Worm (Caenorhabditis elegans) whole organism, L3 larva: ENCODE results near the gene dod-17.

ENCODE experiments used
- ZK546.5 ChIP-seq: sonication (generic microtip); optimal IDR thresholded peaks from 2 replicates; lab custom pipeline; 2017; ENCODE audit warnings: missing biosample characterization, missing genetic modification characterization
- ama-1 ChIP-seq: fragments of 150-350 bp; optimal IDR thresholded peaks from 2 replicates; lab custom pipeline; 2018
- ceh-16 ChIP-seq: sonication (generic microtip); optimal IDR thresholded peaks from 2 replicates; lab custom pipeline; 2017; ENCODE audit warnings: missing biosample characterization, missing genetic modification characterization
- ceh-28 ChIP-seq: fragments of 150-350 bp; optimal IDR thresholded peaks from 2 replicates; lab custom pipeline; 2014; ENCODE audit warnings: missing biosample characterization, missing genetic modification reagents, missing genetic modification characterization
- ceh-82 ChIP-seq: fragments of 150-350 bp; optimal IDR thresholded peaks from 2 replicates; lab custom pipeline; 2014; ENCODE audit warnings: missing biosample characterization, missing genetic modification characterization
- egl-27 ChIP-seq: sonication (generic microtip); optimal IDR thresholded peaks from 4 replicates; lab custom pipeline; 2017; ENCODE audit warnings: missing biosample characterization, missing genetic modification reagents, missing genetic modification characterization
- egl-5 ChIP-seq: fragments of 150-350 bp; optimal IDR thresholded peaks from 2 replicates; lab custom pipeline; 2017; ENCODE audit warnings: missing biosample characterization, missing genetic modification reagents, missing genetic modification characterization, inconsistent platforms
- elt-1 ChIP-seq: fragments of 150-350 bp; optimal IDR thresholded peaks from 2 replicates; lab custom pipeline; 2014; ENCODE audit warnings: missing biosample characterization, missing genetic modification characterization
- elt-2 ChIP-seq: sonication (generic microtip); optimal IDR thresholded peaks from 2 replicates; lab custom pipeline; 2016; ENCODE audit warnings: missing genetic modification reagents, mild to moderate bottlenecking, missing genetic modification characterization, missing compliant biosample characterization
- eor-1 ChIP-seq, 2 experiments: fragments of 150-350 bp; optimal IDR thresholded peaks; 2 replicates each; lab custom pipeline; 2014 to 2018; ENCODE audit warnings: missing biosample characterization in 2 of 2, missing genetic modification characterization in 2 of 2
- fkh-10 ChIP-seq: sonication (generic microtip); optimal IDR thresholded peaks from 2 replicates; lab custom pipeline; 2017; ENCODE audit warnings: missing biosample characterization, missing genetic modification reagents, missing genetic modification characterization
- fkh-2 ChIP-seq: fragments of 150-350 bp; optimal IDR thresholded peaks from 2 replicates; lab custom pipeline; 2014; ENCODE audit warnings: missing biosample characterization, missing genetic modification reagents, missing genetic modification characterization
- fos-1 ChIP-seq: fragments of 150-350 bp; optimal IDR thresholded peaks from 2 replicates; lab custom pipeline; 2014; ENCODE audit warnings: missing biosample characterization, missing genetic modification characterization
- jun-1 ChIP-seq: fragments of 150-350 bp; optimal IDR thresholded peaks from 2 replicates; lab custom pipeline; 2014; ENCODE audit warnings: missing biosample characterization, missing genetic modification reagents, missing genetic modification characterization
- lin-15B ChIP-seq: fragments of 150-350 bp; optimal IDR thresholded peaks from 2 replicates; lab custom pipeline; 2014; ENCODE audit warnings: missing biosample characterization, missing genetic modification characterization
- lsy-12 ChIP-seq: sonication (generic microtip); optimal IDR thresholded peaks from 2 replicates; lab custom pipeline; 2016; ENCODE audit warnings: mild to moderate bottlenecking, missing genetic modification characterization, missing compliant biosample characterization
- mml-1 ChIP-seq: fragments of 150-350 bp; sonication (generic microtip); optimal IDR thresholded peaks from 3 replicates; lab custom pipeline; 2014; ENCODE audit warnings: missing biosample characterization, missing genetic modification characterization
- nhr-11 ChIP-seq: fragments of 150-350 bp; optimal IDR thresholded peaks from 2 replicates; lab custom pipeline; 2014; ENCODE audit warnings: missing biosample characterization, missing genetic modification characterization
- nhr-12 ChIP-seq: fragments of 150-350 bp; optimal IDR thresholded peaks from 2 replicates; lab custom pipeline; 2014; ENCODE audit warnings: missing biosample characterization, missing genetic modification characterization
- nhr-23 ChIP-seq: fragments of 150-350 bp; optimal IDR thresholded peaks from 2 replicates; lab custom pipeline; 2014; ENCODE audit warnings: missing biosample characterization, missing genetic modification reagents, missing genetic modification characterization
- nhr-237 ChIP-seq: fragments of 150-350 bp; optimal IDR thresholded peaks from 2 replicates; lab custom pipeline; 2014; ENCODE audit warnings: missing biosample characterization, missing genetic modification characterization
- nhr-25 ChIP-seq: sonication (generic microtip); optimal IDR thresholded peaks from 2 replicates; lab custom pipeline; 2017; ENCODE audit warnings: missing biosample characterization, missing genetic modification characterization
- nhr-28 ChIP-seq: fragments of 150-350 bp; optimal IDR thresholded peaks from 2 replicates; lab custom pipeline; 2014; ENCODE audit warnings: missing biosample characterization, missing genetic modification characterization
- nhr-77 ChIP-seq: fragments of 150-350 bp; optimal IDR thresholded peaks from 2 replicates; lab custom pipeline; 2014; ENCODE audit warnings: missing biosample characterization, missing genetic modification characterization
- pqm-1 ChIP-seq: fragments of 150-350 bp; optimal IDR thresholded peaks from 2 replicates; lab custom pipeline; 2017; ENCODE audit warnings: missing biosample characterization, missing genetic modification characterization, inconsistent platforms
- sea-2 ChIP-seq: fragments of 150-350 bp; sonication (generic microtip); optimal IDR thresholded peaks from 4 replicates; lab custom pipeline; 2014; ENCODE audit warnings: missing biosample characterization, missing genetic modification reagents, missing genetic modification characterization
- skn-1 ChIP-seq: fragments of 150-350 bp; optimal IDR thresholded peaks from 2 replicates; lab custom pipeline; 2014; ENCODE audit warnings: missing biosample characterization, missing genetic modification characterization
- unc-62 ChIP-seq: fragments of 150-350 bp; sonication (generic microtip); optimal IDR thresholded peaks from 4 replicates; lab custom pipeline; 2014; ENCODE audit warnings: missing biosample characterization, missing genetic modification reagents, missing genetic modification characterization
- zag-1 ChIP-seq: fragments of 150-350 bp; optimal IDR thresholded peaks from 2 replicates; lab custom pipeline; 2014; ENCODE audit warnings: missing biosample characterization, missing genetic modification characterization
- ztf-11 ChIP-seq: fragments of 150-350 bp; optimal IDR thresholded peaks from 2 replicates; lab custom pipeline; 2014; ENCODE audit warnings: missing biosample characterization, missing genetic modification characterization

The dod-17 gene

ce11 chrIV:12969141-12969540, 7.0 kb upstream of the dod-17 start, which contains the start of gene F55G11.2:
TSS of gene F55G11.2 (minus strand) at chrIV:12969289.
- TF ChIP-seq zag-1 (tag; lab: Kevin White, UChicago) (no peak), elt-2 (tag; lab: Kevin White, UChicago) (peak; percentile 76)

- TF ChIP-seq elt-2 (tag; lab: Kevin White, UChicago) (peak; percentile 78), jun-1 (no peak)
- TF ChIP-seq, all 47 proteins: peak for 1
Measured at ce11 chrIV:12971994-12972520, 4.0 kb upstream of the dod-17 start.

- TF ChIP-seq zag-1 (tag; lab: Kevin White, UChicago) (no peak), nhr-28 (tag; lab: Kevin White, UChicago) (no peak), ZK546.5 (tag; lab: Kevin White, UChicago) (no peak), nhr-77 (no peak), fos-1 (tag; lab: Kevin White, UChicago) (no peak), pqm-1 (tag; lab: Kevin White, UChicago) (no peak), lin-15B (no peak), nhr-237 (tag; lab: Kevin White, UChicago) (no peak), fkh-10 (no peak)
Measured at ce11 chrIV:12972780-12973179, 3.3 kb upstream of the dod-17 start.

- peak; percentile 67 for TF ChIP-seq elt-2 (tag; lab: Kevin White, UChicago)
- no peak for TF ChIP-seq ZK546.5 (tag; lab: Kevin White, UChicago)
- no peak for TF ChIP-seq unc-62 (GFP tag; lab: Kevin White, UChicago)
- peak; percentile 35 for TF ChIP-seq pqm-1 (tag; lab: Kevin White, UChicago)
- TF ChIP-seq egl-27: no peak
- no peak for TF ChIP-seq ceh-16 (tag; lab: Kevin White, UChicago)
- TF ChIP-seq ztf-11 (tag; lab: Kevin White, UChicago): no peak
Measured at ce11 chrIV:12973336-12973735, 2.8 kb upstream of the dod-17 start, which contains the start of gene F55G11.4. TSS of gene F55G11.4 (plus strand) at chrIV:12973624.

ce11 chrIV:12977650-12978049, 1.5 kb downstream of the dod-17 start:
- TF ChIP-seq elt-2 (tag; lab: Kevin White, UChicago) (no peak), eor-1 (tag; optimal IDR thresholded peaks at IDR 0.05; lab: Kevin White, UChicago) (no peak), lin-15B (no peak), ceh-82 (tag; lab: Kevin White, UChicago) (no peak), lsy-12 (tag; lab: Kevin White, UChicago) (no peak), nhr-25 (tag; lab: Kevin White, UChicago) (no peak), nhr-28 (tag; lab: Kevin White, UChicago) (no peak), ztf-11 (tag; lab: Kevin White, UChicago) (no peak), sea-2 (GFP tag; lab: Kevin White, UChicago) (no peak), nhr-237 (tag; lab: Kevin White, UChicago) (no peak), skn-1 (tag; lab: Kevin White, UChicago) (no peak), ceh-16 (tag; lab: Kevin White, UChicago) (no peak), nhr-11 (tag; lab: Kevin White, UChicago) (no peak), mml-1 (tag; lab: Kevin White, UChicago) (no peak), elt-1 (tag; lab: Kevin White, UChicago) (no peak), ceh-28 (tag; lab: Kevin White, UChicago) (no peak), fkh-2 (tag; lab: Kevin White, UChicago) (no peak)

- no peak for TF ChIP-seq lsy-12 (tag; lab: Kevin White, UChicago)
- no peak for TF ChIP-seq egl-5 (tag; lab: Kevin White, UChicago)
- peak; percentile 82 for TF ChIP-seq elt-2 (tag; lab: Kevin White, UChicago)
- no peak for TF ChIP-seq elt-1 (tag; lab: Kevin White, UChicago)
- TF ChIP-seq unc-62 (GFP tag; lab: Kevin White, UChicago): no peak
- no peak for TF ChIP-seq fkh-10
- TF ChIP-seq zag-1 (tag; lab: Kevin White, UChicago): no peak
- no peak for TF ChIP-seq ama-1 (lab: Kevin White, UChicago)
- TF ChIP-seq nhr-28 (tag; lab: Kevin White, UChicago): no peak
- peak; percentile 51 for TF ChIP-seq pqm-1 (tag; lab: Kevin White, UChicago)
- no peak for TF ChIP-seq nhr-23
- TF ChIP-seq jun-1: no peak
- TF ChIP-seq nhr-12 (tag; lab: Kevin White, UChicago): no peak
- TF ChIP-seq, all 47 proteins: peak for 2
Measured at ce11 chrIV:12978307-12979036, 2.4 kb downstream of the dod-17 start, which contains the start of gene K10D11.2. TSS of gene K10D11.2 (plus strand) at chrIV:12978986.
